Worm (Caenorhabditis elegans): ENCODE data around the gene F54F2.14.

DNA sequence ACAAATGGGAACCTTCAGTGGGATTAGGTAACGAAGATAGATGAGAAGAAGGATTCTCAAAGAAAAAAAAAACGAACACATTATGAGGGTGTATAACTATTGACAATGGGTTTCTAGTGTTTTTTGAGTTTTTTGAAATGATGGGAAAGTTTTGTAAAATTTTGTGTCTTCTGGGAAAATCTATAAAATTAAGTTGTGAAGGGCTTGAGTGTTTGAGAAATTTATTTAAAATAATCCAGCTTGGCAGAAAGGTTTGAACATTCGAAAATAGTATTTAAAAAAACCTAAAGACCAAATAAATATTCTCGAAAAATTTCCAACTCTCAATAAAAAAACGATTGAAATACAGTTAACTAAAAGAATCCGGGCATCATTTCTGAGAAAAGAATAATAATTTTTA is 46.1 kb upstream of the F54F2.14 start:
- TF ChIP-seq him-1 (tag; optimal IDR thresholded peaks at IDR 0.05) (no peak), W03F9.2 (tag; optimal IDR thresholded peaks at IDR 0.05) (no peak), dao-5 (tag; optimal IDR thresholded peaks at IDR 0.05) (no peak)
